Worm (Caenorhabditis elegans) whole organism, midembryonic: ENCODE measurements around the gene gmap-1.

Experiments
- T22C8.4 ChIP-seq: fragments of 200-800 bp; sonication (Bioruptor generic); IDR thresholded peaks from 2 replicates; pipeline ENCODE4 v1.3.6; 2022; ENCODE audit warnings: missing genetic modification characterization, missing compliant biosample characterization
- cog-1 ChIP-seq: sonication (generic microtip); optimal IDR thresholded peaks from 2 replicates; lab custom pipeline; 2016; ENCODE audit warnings: missing genetic modification characterization, missing compliant biosample characterization
- flt-1 ChIP-seq: fragments of 200-800 bp; sonication (Bioruptor generic); IDR thresholded peaks from 2 replicates; pipeline ENCODE4 v1.3.6; 2022; ENCODE audit warnings: missing genetic modification characterization, missing compliant biosample characterization
- klf-2 ChIP-seq: fragments of 200-800 bp; sonication (Bioruptor generic); conservative IDR thresholded peaks from 2 replicates; pipeline ENCODE4 v1.3.6; 2022; ENCODE audit warnings: missing genetic modification reagents, missing genetic modification characterization, missing compliant biosample characterization
- med-1 ChIP-seq: sonication (generic microtip); optimal IDR thresholded peaks from 2 replicates; lab custom pipeline; 2017; ENCODE audit warnings: missing genetic modification characterization, mild to moderate bottlenecking, missing compliant biosample characterization, antibody characterized with exemption, missing genetic modification reagents; ENCODE audit not compliant: insufficient read depth
- tab-1 ChIP-seq: fragments of 200-800 bp; sonication (Bioruptor generic); IDR thresholded peaks from 2 replicates; pipeline ENCODE4 v1.3.6; 2022; ENCODE audit warnings: missing genetic modification characterization, missing compliant biosample characterization
- ztf-23 ChIP-seq: fragments of 200-800 bp; sonication (Bioruptor generic); IDR thresholded peaks from 2 replicates; pipeline ENCODE4 v1.3.6; 2022; ENCODE audit warnings: missing genetic modification reagents, missing genetic modification characterization, missing compliant biosample characterization

DNA sequence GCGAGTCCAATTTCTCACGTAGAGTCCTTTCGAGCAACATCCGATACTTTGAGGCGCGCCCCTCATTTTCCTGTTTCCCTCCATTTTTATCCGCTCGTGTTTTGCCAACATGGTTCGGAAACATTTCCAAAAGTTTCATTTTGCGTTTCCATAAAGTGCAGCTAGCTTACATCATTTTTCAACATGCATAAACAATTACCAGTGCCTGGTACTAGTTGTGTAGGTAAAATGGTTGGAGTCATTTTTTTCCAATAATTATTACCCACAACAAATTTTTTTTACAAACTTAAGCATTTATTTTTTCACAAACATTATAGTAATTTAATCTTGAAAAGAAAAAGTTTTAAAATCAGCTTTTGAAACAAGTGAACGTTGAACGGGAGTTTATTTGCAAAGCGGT is 26.1 kb downstream of the gmap-1 start:
- TF ChIP-seq flt-1 (GFP tag; lab: Robert Waterston, UW) = no peak
- TF ChIP-seq ztf-23 = no peak
- no peak for TF ChIP-seq klf-2 (GFP tag; lab: Robert Waterston, UW)
- TF ChIP-seq tab-1 (GFP tag; lab: Robert Waterston, UW) = no peak
- no peak for TF ChIP-seq T22C8.4 (GFP tag; lab: Robert Waterston, UW)
- no peak for TF ChIP-seq med-1 (GFP tag; lab: Kevin White, UChicago)
- no peak for TF ChIP-seq cog-1
